Worm (Caenorhabditis elegans) whole organism, L1 larva: Measurements from ENCODE around the gene lin-22.

Experiments used
- C16A3.4 ChIP-seq: fragments of 150-350 bp; optimal IDR thresholded peaks from 2 replicates; lab custom pipeline; 2014; ENCODE audit warnings: missing biosample characterization, missing genetic modification characterization
- F16B12.6 ChIP-seq: fragments of 150-350 bp; optimal IDR thresholded peaks from 2 replicates; lab custom pipeline; 2014; ENCODE audit warnings: missing biosample characterization, missing genetic modification characterization
- Y116A8C.19 ChIP-seq: sonication (generic microtip); optimal IDR thresholded peaks from 2 replicates; lab custom pipeline; 2016; ENCODE audit warnings: missing compliant biosample characterization, missing genetic modification characterization, borderline replicate concordance
- aha-1 ChIP-seq: fragments of 150-350 bp; optimal IDR thresholded peaks from 2 replicates; lab custom pipeline; 2014; ENCODE audit warnings: missing biosample characterization, missing genetic modification characterization
- ceh-63 ChIP-seq: fragments of 200-800 bp; sonication (Bioruptor generic); optimal IDR thresholded peaks from 2 replicates; lab custom pipeline; 2018; ENCODE audit warnings: mild to moderate bottlenecking, missing genetic modification characterization, missing compliant biosample characterization
- ceh-8 ChIP-seq: fragments of 200-800 bp; sonication (Bioruptor generic); optimal IDR thresholded peaks from 2 replicates; lab custom pipeline; 2018; ENCODE audit warnings: mild to moderate bottlenecking, missing genetic modification characterization, moderate library complexity, missing compliant biosample characterization
- ceh-82 ChIP-seq, 3 experiments: fragments of 150-350 bp in 1 of 3; sonication (generic microtip) in 2 of 3; optimal IDR thresholded peaks; 2 replicates each; lab custom pipeline; 2014 to 2017; ENCODE audit warnings: missing biosample characterization in 3 of 3, missing genetic modification characterization in 3 of 3
- dpl-1 ChIP-seq, 3 experiments: fragments of 150-350 bp in 2 of 3; sonication (generic microtip) in 1 of 3; optimal IDR thresholded peaks; 2 replicates each; lab custom pipeline; 2014 to 2017; ENCODE audit warnings: missing biosample characterization in 3 of 3, missing genetic modification characterization in 3 of 3, missing genetic modification reagents in 3 of 3
- dsc-1 ChIP-seq: sonication (generic microtip); optimal IDR thresholded peaks from 2 replicates; lab custom pipeline; 2016; ENCODE audit warnings: mild to moderate bottlenecking, missing genetic modification characterization, missing compliant biosample characterization
- efl-1 ChIP-seq, 4 experiments: fragments of 150-350 bp; optimal IDR thresholded peaks in 3 of 4; peaks in 1 of 4; 1 replicate in 1 of 4; 2 replicates in 3 of 4; lab custom pipeline; 2014; ENCODE audit warnings: missing biosample characterization in 2 of 4, missing genetic modification characterization in 2 of 4, missing genetic modification reagents in 2 of 4
- egl-13 ChIP-seq: sonication (generic microtip); optimal IDR thresholded peaks from 2 replicates; lab custom pipeline; 2016; ENCODE audit warnings: missing genotype, missing genetic modification reagents, missing genetic modification characterization, missing compliant biosample characterization
- elt-3 ChIP-seq, 6 experiments: fragments of 150-350 bp in 1 of 6; sonication (generic microtip); optimal IDR thresholded peaks; 2 replicates each; lab custom pipeline; 2017 to 2018; ENCODE audit warnings: missing biosample characterization in 6 of 6, missing genetic modification characterization in 6 of 6, inconsistent platforms in 1 of 6
- ets-5 ChIP-seq: fragments of 200-800 bp; sonication (Bioruptor generic); IDR thresholded peaks from 2 replicates; pipeline ENCODE4 v1.3.6; 2022; ENCODE audit warnings: missing genetic modification characterization, missing compliant biosample characterization
- fkh-10 ChIP-seq: sonication (generic microtip); optimal IDR thresholded peaks from 2 replicates; lab custom pipeline; 2017; ENCODE audit warnings: missing biosample characterization, missing genetic modification reagents, missing genetic modification characterization
- hlh-17 ChIP-seq: fragments of 200-800 bp; sonication (Bioruptor generic); optimal IDR thresholded peaks from 2 replicates; lab custom pipeline; 2018; ENCODE audit warnings: missing genetic modification characterization, mild to moderate bottlenecking, missing compliant biosample characterization, moderate library complexity, borderline replicate concordance
- hlh-4 ChIP-seq: sonication (generic microtip); optimal IDR thresholded peaks from 2 replicates; lab custom pipeline; 2016; ENCODE audit warnings: mild to moderate bottlenecking, missing genetic modification characterization, missing compliant biosample characterization
- hpl-2 ChIP-seq: fragments of 150-350 bp; optimal IDR thresholded peaks from 2 replicates; lab custom pipeline; 2014; ENCODE audit warnings: missing biosample characterization, missing genetic modification reagents, missing genetic modification characterization
- isw-1 ChIP-seq: fragments of 200-800 bp; sonication (Bioruptor generic); IDR thresholded peaks from 2 replicates; pipeline ENCODE4 v1.3.6; 2022; ENCODE audit warnings: missing genetic modification characterization, missing compliant biosample characterization
- lin-15B ChIP-seq: fragments of 150-350 bp; sonication (generic microtip); optimal IDR thresholded peaks from 3 replicates; lab custom pipeline; 2014; ENCODE audit warnings: missing biosample characterization, missing genetic modification characterization
- lin-35 ChIP-seq, 2 experiments: fragments of 150-350 bp; optimal IDR thresholded peaks; 2 replicates each; lab custom pipeline; 2014; ENCODE audit warnings: missing biosample characterization in 2 of 2, missing genetic modification characterization in 2 of 2, missing genetic modification reagents in 2 of 2
- lin-39 ChIP-seq: fragments of 150-350 bp; optimal IDR thresholded peaks from 2 replicates; lab custom pipeline; 2014; ENCODE audit warnings: missing biosample characterization, missing genetic modification reagents, missing genetic modification characterization
- lir-3 ChIP-seq: sonication (generic microtip); optimal IDR thresholded peaks from 2 replicates; lab custom pipeline; 2016; ENCODE audit warnings: mild to moderate bottlenecking, missing genetic modification characterization, moderate library complexity, missing compliant biosample characterization; ENCODE audit not compliant: poor library complexity
- mab-9 ChIP-seq: fragments of 200-800 bp; sonication (Bioruptor generic); IDR thresholded peaks from 2 replicates; pipeline ENCODE4 v1.3.6; 2022; ENCODE audit warnings: missing genetic modification reagents, missing genetic modification characterization, missing compliant biosample characterization
- mdl-1 ChIP-seq, 2 experiments: fragments of 150-350 bp; optimal IDR thresholded peaks; 2 replicates each; lab custom pipeline; 2014 to 2017; ENCODE audit warnings: missing biosample characterization in 2 of 2, missing genetic modification characterization in 2 of 2, inconsistent platforms in 1 of 2
- mep-1 ChIP-seq: fragments of 150-350 bp; optimal IDR thresholded peaks from 2 replicates; lab custom pipeline; 2014; ENCODE audit warnings: missing biosample characterization, missing genetic modification characterization
- nhr-11 ChIP-seq: fragments of 150-350 bp; optimal IDR thresholded peaks from 2 replicates; lab custom pipeline; 2014; ENCODE audit warnings: missing biosample characterization, missing genetic modification characterization
- nhr-237 ChIP-seq: fragments of 150-350 bp; optimal IDR thresholded peaks from 2 replicates; lab custom pipeline; 2014; ENCODE audit warnings: missing biosample characterization, missing genetic modification characterization
- nhr-28 ChIP-seq: fragments of 150-350 bp; optimal IDR thresholded peaks from 2 replicates; lab custom pipeline; 2014; ENCODE audit warnings: missing biosample characterization, missing genetic modification characterization
- nhr-47 ChIP-seq: sonication (generic microtip); optimal IDR thresholded peaks from 2 replicates; lab custom pipeline; 2016; ENCODE audit warnings: mild to moderate bottlenecking, missing genetic modification characterization, moderate library complexity, missing compliant biosample characterization
- nhr-77 ChIP-seq: fragments of 150-350 bp; optimal IDR thresholded peaks from 2 replicates; lab custom pipeline; 2014; ENCODE audit warnings: missing biosample characterization, missing genetic modification characterization
- nhr-84 ChIP-seq: sonication (generic microtip); optimal IDR thresholded peaks from 2 replicates; lab custom pipeline; 2017; ENCODE audit warnings: missing biosample characterization, missing genetic modification characterization
- nhr-90 ChIP-seq: sonication (generic microtip); optimal IDR thresholded peaks from 2 replicates; lab custom pipeline; 2016; ENCODE audit warnings: mild to moderate bottlenecking, missing genetic modification characterization, missing compliant biosample characterization; ENCODE audit not compliant: poor library complexity
- pax-3 ChIP-seq: fragments of 200-800 bp; sonication (Bioruptor generic); optimal IDR thresholded peaks from 2 replicates; lab custom pipeline; 2018; ENCODE audit warnings: mild to moderate bottlenecking, missing genetic modification characterization, moderate library complexity, missing compliant biosample characterization
- rnt-1 ChIP-seq: sonication (generic microtip); optimal IDR thresholded peaks from 2 replicates; lab custom pipeline; 2016; ENCODE audit warnings: mild to moderate bottlenecking, missing genetic modification characterization, moderate library complexity, missing compliant biosample characterization
- snpc-4 ChIP-seq: fragments of 150-350 bp; optimal IDR thresholded peaks from 2 replicates; lab custom pipeline; 2014; ENCODE audit warnings: missing biosample characterization, missing genetic modification characterization
- snu-23 ChIP-seq: sonication (generic microtip); optimal IDR thresholded peaks from 2 replicates; lab custom pipeline; 2016; ENCODE audit warnings: missing genetic modification characterization, missing compliant biosample characterization
- sptf-1 ChIP-seq: fragments of 150-350 bp; optimal IDR thresholded peaks from 2 replicates; lab custom pipeline; 2014; ENCODE audit warnings: missing biosample characterization, missing genetic modification characterization
- sup-37 ChIP-seq: fragments of 200-800 bp; sonication (Bioruptor generic); optimal IDR thresholded peaks from 2 replicates; lab custom pipeline; 2018; ENCODE audit warnings: mild to moderate bottlenecking, missing genetic modification characterization, missing compliant biosample characterization
- swsn-7 ChIP-seq: sonication (generic microtip); optimal IDR thresholded peaks from 2 replicates; lab custom pipeline; 2016; ENCODE audit warnings: missing genetic modification characterization, missing compliant biosample characterization
- unc-30 ChIP-seq: sonication (generic microtip); optimal IDR thresholded peaks from 2 replicates; lab custom pipeline; 2017; ENCODE audit warnings: missing biosample characterization, missing genetic modification characterization
- unc-98 ChIP-seq: fragments of 200-800 bp; sonication (Bioruptor generic); IDR thresholded peaks from 2 replicates; pipeline ENCODE4 v1.3.6; 2022; ENCODE audit warnings: missing genetic modification characterization, missing compliant biosample characterization
- xbp-1 ChIP-seq: sonication (generic microtip); optimal IDR thresholded peaks from 2 replicates; lab custom pipeline; 2016; ENCODE audit warnings: missing genetic modification characterization, missing compliant biosample characterization

lin-22 gene

DNA sequence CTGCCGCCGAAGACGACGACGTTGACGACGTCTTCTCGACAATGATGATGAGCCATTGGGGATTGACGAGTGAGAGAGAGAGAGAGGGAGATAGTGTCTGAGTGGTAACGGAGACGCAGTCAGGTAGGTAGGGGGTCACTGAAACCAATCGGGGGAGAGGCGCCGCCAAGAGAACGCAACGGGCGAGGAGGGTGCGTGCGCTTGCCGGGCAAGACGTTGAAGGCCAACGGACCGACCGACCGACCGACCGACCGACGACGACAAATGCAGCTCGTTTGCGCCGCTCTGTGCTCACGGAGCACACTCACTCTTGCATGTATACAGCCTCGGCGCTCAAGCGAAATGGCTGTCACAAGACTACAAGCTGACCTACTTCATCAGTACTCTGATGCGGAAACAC is 29.0 kb upstream of the lin-22 start (continued):
- TF ChIP-seq ceh-8 = peak; percentile 56
- TF ChIP-seq nhr-237 (tag; lab: Kevin White, UChicago) = no peak
- no peak for TF ChIP-seq hlh-4 (tag; lab: Kevin White, UChicago)
- TF ChIP-seq mab-9 = 0 out of 2 replicates have a peak, but pooled peaks have one; percentile 32
- no peak for TF ChIP-seq fkh-10 (GFP tag; lab: Kevin White, UChicago)
- peak in 1 of 2 experiments; percentile 32 for TF ChIP-seq lin-35 (GFP tag; optimal IDR thresholded peaks at IDR 0.05; lab: Kevin White, UChicago)
- TF ChIP-seq ceh-82 (tag; optimal IDR thresholded peaks at IDR 0.05; lab: Kevin White, UChicago) = peak in 2 of 3 experiments; percentile 32 to 37
- peak; percentile 57 for TF ChIP-seq ceh-63
- no peak for TF ChIP-seq sptf-1 (tag; lab: Kevin White, UChicago)
- no peak for TF ChIP-seq aha-1
- TF ChIP-seq hpl-2 (GFP tag; lab: Kevin White, UChicago) = no peak
- peak; percentile 20 for TF ChIP-seq mep-1 (tag; lab: Kevin White, UChicago)
- TF ChIP-seq nhr-84 (tag; lab: Kevin White, UChicago) = no peak
- TF ChIP-seq snu-23 (GFP tag; lab: Kevin White, UChicago) = peak; percentile 32
- TF ChIP-seq snpc-4 = no peak
- peak; percentile 36 for TF ChIP-seq swsn-7 (tag; lab: Kevin White, UChicago)
- TF ChIP-seq isw-1 (GFP tag; lab: Robert Waterston, UW) = no peak
- TF ChIP-seq lin-39 (tag; lab: Kevin White, UChicago) = no peak
- TF ChIP-seq nhr-11 (tag; lab: Kevin White, UChicago) = no peak
- peak; percentile 18 for TF ChIP-seq rnt-1 (tag; lab: Kevin White, UChicago)
- TF ChIP-seq lir-3 = no peak
- TF ChIP-seq lin-15B (tag; lab: Kevin White, UChicago) = no peak
- no peak for TF ChIP-seq unc-30 (tag; lab: Kevin White, UChicago)
- no peak for TF ChIP-seq nhr-28 (tag; lab: Kevin White, UChicago)
- no peak for TF ChIP-seq nhr-90 (tag; lab: Kevin White, UChicago)
- TF ChIP-seq sup-37 (GFP tag; lab: Kevin White, UChicago) = no peak
- peak; percentile 65 for TF ChIP-seq nhr-47 (tag; lab: Kevin White, UChicago)
- no peak for TF ChIP-seq efl-1 (optimal IDR thresholded peaks at IDR 0.05; lab: Kevin White, UChicago)
- TF ChIP-seq efl-1 (GFP tag; optimal IDR thresholded peaks at IDR 0.05 in 1 of 2; lab: Kevin White, UChicago) = peak in 1 of 2 experiments; percentile 88
- no peak for TF ChIP-seq C16A3.4 (tag; lab: Kevin White, UChicago)
- TF ChIP-seq Y116A8C.19 (tag; lab: Kevin White, UChicago) = no peak
- peak; percentile 19 for TF ChIP-seq xbp-1 (tag; lab: Kevin White, UChicago)
- TF ChIP-seq hlh-17 (GFP tag; lab: Kevin White, UChicago) = no peak
- TF ChIP-seq dsc-1 (tag; lab: Kevin White, UChicago) = no peak
- no peak for TF ChIP-seq F16B12.6 (tag; lab: Kevin White, UChicago)
- peak; percentile 42 for TF ChIP-seq egl-13 (tag; lab: Kevin White, UChicago)
- TF ChIP-seq elt-3 (tag; optimal IDR thresholded peaks at IDR 0.05; lab: Kevin White, UChicago) = no peak
- no peak for TF ChIP-seq dpl-1 (GFP tag; optimal IDR thresholded peaks at IDR 0.05; lab: Kevin White, UChicago)
- TF ChIP-seq nhr-77 (tag; lab: Kevin White, UChicago) = no peak
- TF ChIP-seq unc-98 = no peak
- TF ChIP-seq ets-5 (GFP tag; lab: Robert Waterston, UW) = no peak
- TF ChIP-seq mdl-1 (tag; optimal IDR thresholded peaks at IDR 0.05; lab: Kevin White, UChicago) = peak in 1 of 2 experiments; percentile 20
- TF ChIP-seq pax-3 (tag; lab: Kevin White, UChicago) = peak; percentile 49
